Worm (Caenorhabditis elegans): ENCODE data around the gene sre-39.

DNA sequence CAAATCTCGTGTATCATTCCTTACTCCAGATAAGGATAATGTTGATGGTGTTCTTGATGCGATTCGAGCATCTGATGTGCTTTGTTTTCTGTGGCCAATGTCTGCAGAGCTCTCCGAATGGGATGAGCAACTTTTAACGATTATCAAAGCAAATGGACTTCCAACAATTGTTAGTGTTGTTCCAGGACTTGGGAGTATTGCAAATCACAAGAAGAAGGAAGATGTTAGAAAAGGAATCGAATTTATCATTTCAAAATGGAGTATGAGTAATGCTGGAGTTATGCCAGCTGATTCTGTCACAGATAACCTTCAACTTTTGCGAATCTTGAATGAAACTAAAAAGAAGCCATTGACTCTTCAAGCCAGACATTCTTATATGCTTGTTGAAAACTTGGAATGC is 23.8 kb downstream of the sre-39 start:
- TF ChIP-seq tbx-2 (tag; optimal IDR thresholded peaks at IDR 0.05), result no peak
- TF ChIP-seq nhr-12 (tag; optimal IDR thresholded peaks at IDR 0.05), result no peak
- no peak for TF ChIP-seq unc-62 (GFP tag; optimal IDR thresholded peaks at IDR 0.05)
- TF ChIP-seq nhr-237 (tag; optimal IDR thresholded peaks at IDR 0.05), result no peak
- no peak for TF ChIP-seq mml-1 (tag; optimal IDR thresholded peaks at IDR 0.05)
- TF ChIP-seq ztf-11 (tag; optimal IDR thresholded peaks at IDR 0.05), result no peak
- no peak for TF ChIP-seq pha-4 (tag; optimal IDR thresholded peaks at IDR 0.05)
- no peak for TF ChIP-seq skn-1 (tag; optimal IDR thresholded peaks at IDR 0.05)
- TF ChIP-seq unc-39 (tag; optimal IDR thresholded peaks at IDR 0.05), result no peak
- no peak for TF ChIP-seq nhr-28 (tag; optimal IDR thresholded peaks at IDR 0.05)
- no peak for TF ChIP-seq fkh-2 (tag; optimal IDR thresholded peaks at IDR 0.05)
- TF ChIP-seq nhr-76 (tag; optimal IDR thresholded peaks at IDR 0.05), result no peak

Measured in whole organism, L3 larva.